Worm (Caenorhabditis elegans): ENCODE results near the gene fipr-28.

ce11 chrIV:16601599-16601998 lies 26.2 kb upstream of the fipr-28 start:
- TF ChIP-seq ets-7 (tag; optimal IDR thresholded peaks at IDR 0.05) (no peak), ama-1 (optimal IDR thresholded peaks at IDR 0.05) (no peak), scrt-1 (GFP tag; IDR thresholded peaks at IDR 0.05) (no peak), hmg-4 (GFP tag; optimal IDR thresholded peaks at IDR 0.05) (no peak), pes-1 (GFP tag; IDR thresholded peaks at IDR 0.05) (no peak), F13C5.2 (tag; optimal IDR thresholded peaks at IDR 0.05) (no peak), flt-1 (GFP tag; IDR thresholded peaks at IDR 0.05) (no peak), hmbx-1 (tag; optimal IDR thresholded peaks at IDR 0.05) (no peak), tbx-11 (GFP tag; IDR thresholded peaks at IDR 0.05) (no peak), hnd-1 (tag; optimal IDR thresholded peaks at IDR 0.05) (no peak)

Data from whole organism, early embryonic.